Worm (Caenorhabditis elegans) whole organism, L1 larva: Measurements from ENCODE around the gene srt-27.

Source experiments
- C34B4.2 ChIP-seq: sonication (generic microtip); optimal IDR thresholded peaks from 2 replicates; lab custom pipeline; 2017; ENCODE audit warnings: mild to moderate bottlenecking, missing genetic modification characterization, missing compliant biosample characterization
- F16B12.6 ChIP-seq: fragments of 150-350 bp; optimal IDR thresholded peaks from 2 replicates; lab custom pipeline; 2014; ENCODE audit warnings: missing biosample characterization, missing genetic modification characterization
- aha-1 ChIP-seq: fragments of 150-350 bp; optimal IDR thresholded peaks from 2 replicates; lab custom pipeline; 2014; ENCODE audit warnings: missing biosample characterization, missing genetic modification characterization
- ama-1 ChIP-seq: fragments of 150-350 bp; optimal IDR thresholded peaks from 2 replicates; lab custom pipeline; 2014
- ceh-82 ChIP-seq, 3 experiments: fragments of 150-350 bp in 1 of 3; sonication (generic microtip) in 2 of 3; optimal IDR thresholded peaks; 2 replicates each; lab custom pipeline; 2014 to 2017; ENCODE audit warnings: missing biosample characterization in 3 of 3, missing genetic modification characterization in 3 of 3
- ceh-90 ChIP-seq: sonication (generic microtip); optimal IDR thresholded peaks from 2 replicates; lab custom pipeline; 2016; ENCODE audit warnings: missing genetic modification characterization, missing compliant biosample characterization
- ces-1 ChIP-seq: fragments of 150-350 bp; optimal IDR thresholded peaks from 2 replicates; lab custom pipeline; 2014; ENCODE audit warnings: missing biosample characterization, missing genetic modification reagents, missing genetic modification characterization
- dpl-1 ChIP-seq, 3 experiments: fragments of 150-350 bp in 2 of 3; sonication (generic microtip) in 1 of 3; optimal IDR thresholded peaks; 2 replicates each; lab custom pipeline; 2014 to 2017; ENCODE audit warnings: missing biosample characterization in 3 of 3, missing genetic modification characterization in 3 of 3, missing genetic modification reagents in 3 of 3
- egl-13 ChIP-seq: sonication (generic microtip); optimal IDR thresholded peaks from 2 replicates; lab custom pipeline; 2016; ENCODE audit warnings: missing genotype, missing genetic modification reagents, missing genetic modification characterization, missing compliant biosample characterization
- elt-2 ChIP-seq: sonication (generic microtip); optimal IDR thresholded peaks from 2 replicates; lab custom pipeline; 2016; ENCODE audit warnings: missing genetic modification characterization, mild to moderate bottlenecking, inconsistent platforms, missing compliant biosample characterization, missing genetic modification reagents
- fkh-10 ChIP-seq: sonication (generic microtip); optimal IDR thresholded peaks from 2 replicates; lab custom pipeline; 2017; ENCODE audit warnings: missing biosample characterization, missing genetic modification reagents, missing genetic modification characterization
- fkh-4 ChIP-seq: sonication (generic microtip); optimal IDR thresholded peaks from 2 replicates; lab custom pipeline; 2016; ENCODE audit warnings: missing compliant biosample characterization, missing genetic modification characterization, borderline replicate concordance
- fos-1 ChIP-seq: fragments of 150-350 bp; optimal IDR thresholded peaks from 2 replicates; lab custom pipeline; 2014; ENCODE audit warnings: missing biosample characterization, missing genetic modification characterization
- isw-1 ChIP-seq: fragments of 200-800 bp; sonication (Bioruptor generic); IDR thresholded peaks from 2 replicates; pipeline ENCODE4 v1.3.6; 2022; ENCODE audit warnings: missing genetic modification characterization, missing compliant biosample characterization
- jun-1 ChIP-seq: fragments of 150-350 bp; optimal IDR thresholded peaks from 2 replicates; lab custom pipeline; 2014; ENCODE audit warnings: missing biosample characterization, missing genetic modification reagents, missing genetic modification characterization
- lin-35 ChIP-seq, 2 experiments: fragments of 150-350 bp; optimal IDR thresholded peaks; 2 replicates each; lab custom pipeline; 2014; ENCODE audit warnings: missing biosample characterization in 2 of 2, missing genetic modification characterization in 2 of 2, missing genetic modification reagents in 2 of 2
- lin-39 ChIP-seq: fragments of 150-350 bp; optimal IDR thresholded peaks from 2 replicates; lab custom pipeline; 2014; ENCODE audit warnings: missing biosample characterization, missing genetic modification reagents, missing genetic modification characterization
- lsy-2 ChIP-seq, 2 experiments: fragments of 150-350 bp; optimal IDR thresholded peaks; 2 replicates each; lab custom pipeline; 2014; ENCODE audit warnings: missing biosample characterization in 2 of 2, missing genetic modification characterization in 2 of 2
- nhr-11 ChIP-seq: fragments of 150-350 bp; optimal IDR thresholded peaks from 2 replicates; lab custom pipeline; 2014; ENCODE audit warnings: missing biosample characterization, missing genetic modification characterization
- nhr-237 ChIP-seq: fragments of 150-350 bp; optimal IDR thresholded peaks from 2 replicates; lab custom pipeline; 2014; ENCODE audit warnings: missing biosample characterization, missing genetic modification characterization
- nhr-71 ChIP-seq: sonication (generic microtip); optimal IDR thresholded peaks from 2 replicates; lab custom pipeline; 2016; ENCODE audit warnings: mild to moderate bottlenecking, missing genetic modification characterization, moderate library complexity, missing compliant biosample characterization
- nhr-84 ChIP-seq: sonication (generic microtip); optimal IDR thresholded peaks from 2 replicates; lab custom pipeline; 2017; ENCODE audit warnings: missing biosample characterization, missing genetic modification characterization
- nhr-85 ChIP-seq: sonication (generic microtip); peaks from one replicate; lab custom pipeline; 2016; ENCODE audit warnings: missing genetic modification characterization, inconsistent platforms, missing compliant biosample characterization
- nhr-90 ChIP-seq: sonication (generic microtip); optimal IDR thresholded peaks from 2 replicates; lab custom pipeline; 2016; ENCODE audit warnings: mild to moderate bottlenecking, missing genetic modification characterization, missing compliant biosample characterization; ENCODE audit not compliant: poor library complexity
- rnt-1 ChIP-seq: sonication (generic microtip); optimal IDR thresholded peaks from 2 replicates; lab custom pipeline; 2016; ENCODE audit warnings: mild to moderate bottlenecking, missing genetic modification characterization, moderate library complexity, missing compliant biosample characterization
- skn-1 ChIP-seq: fragments of 150-350 bp; optimal IDR thresholded peaks from 2 replicates; lab custom pipeline; 2014; ENCODE audit warnings: missing biosample characterization, missing genetic modification characterization
- snpc-4 ChIP-seq: fragments of 150-350 bp; optimal IDR thresholded peaks from 2 replicates; lab custom pipeline; 2014; ENCODE audit warnings: missing biosample characterization, missing genetic modification characterization
- sup-37 ChIP-seq: fragments of 200-800 bp; sonication (Bioruptor generic); optimal IDR thresholded peaks from 2 replicates; lab custom pipeline; 2018; ENCODE audit warnings: mild to moderate bottlenecking, missing genetic modification characterization, missing compliant biosample characterization
- tbx-2 ChIP-seq: sonication (generic microtip); optimal IDR thresholded peaks from 2 replicates; lab custom pipeline; 2016; ENCODE audit warnings: missing genetic modification characterization, missing compliant biosample characterization
- tlp-1 ChIP-seq: fragments of 150-350 bp; optimal IDR thresholded peaks from 2 replicates; lab custom pipeline; 2014; ENCODE audit warnings: missing biosample characterization, missing genetic modification characterization
- unc-130 ChIP-seq: fragments of 150-350 bp; optimal IDR thresholded peaks from 2 replicates; lab custom pipeline; 2017; ENCODE audit warnings: missing biosample characterization, missing genetic modification characterization, inconsistent platforms
- unc-30 ChIP-seq: sonication (generic microtip); optimal IDR thresholded peaks from 2 replicates; lab custom pipeline; 2017; ENCODE audit warnings: missing biosample characterization, missing genetic modification characterization
- unc-86 ChIP-seq: sonication (generic microtip); optimal IDR thresholded peaks from 2 replicates; lab custom pipeline; 2016; ENCODE audit warnings: missing genetic modification characterization, missing compliant biosample characterization
- vab-15 ChIP-seq: sonication (generic microtip); optimal IDR thresholded peaks from 2 replicates; lab custom pipeline; 2017; ENCODE audit warnings: missing genotype, mild to moderate bottlenecking, missing genetic modification characterization, missing compliant biosample characterization
- zip-4 ChIP-seq: fragments of 200-800 bp; sonication (Bioruptor generic); optimal IDR thresholded peaks from 2 replicates; lab custom pipeline; 2018; ENCODE audit warnings: mild to moderate bottlenecking, missing genetic modification characterization, moderate library complexity, missing compliant biosample characterization
- ztf-11 ChIP-seq, 2 experiments: sonication (generic microtip); optimal IDR thresholded peaks; 2 replicates each; lab custom pipeline; 2016 to 2017; ENCODE audit warnings: missing genetic modification characterization in 2 of 2, missing biosample characterization in 1 of 2, missing compliant biosample characterization in 1 of 2

The srt-27 gene

DNA sequence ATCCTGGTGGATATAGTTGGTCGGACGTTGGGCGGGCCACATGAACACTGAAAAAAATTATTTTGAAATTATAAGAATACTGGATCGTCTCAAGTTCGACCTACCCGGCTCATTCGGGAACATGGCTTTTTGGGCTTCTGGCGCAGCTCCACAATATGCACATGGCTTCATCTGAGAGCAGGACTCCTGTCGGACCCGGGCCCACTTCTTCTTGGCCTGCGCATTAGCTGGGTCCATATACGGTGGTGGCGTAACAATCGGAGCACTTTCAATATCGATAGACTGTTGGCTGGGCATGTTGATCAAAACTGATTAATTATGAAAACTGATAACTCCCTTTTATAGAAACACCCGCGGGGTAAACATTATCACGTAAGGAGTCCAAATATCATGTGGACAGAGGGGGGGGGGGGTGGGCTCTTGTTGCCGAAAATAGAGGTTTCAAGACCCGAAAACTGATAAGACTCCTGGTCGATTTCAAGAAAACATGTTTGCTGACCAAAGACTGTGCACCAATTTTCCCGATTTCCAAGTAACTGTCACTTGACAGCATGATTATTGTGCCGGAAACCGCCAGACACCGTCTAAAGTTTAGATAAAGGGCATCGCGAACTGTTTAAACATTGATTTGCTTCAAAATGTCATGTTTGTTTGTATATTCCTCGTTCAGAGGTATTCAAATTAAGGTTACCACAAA is 10.3 kb upstream of the srt-27 start, which contains the start of gene dod-3:
TSS of gene dod-3 (minus strand) at position 315 of the 697 bp plus-strand sequence.
- TF ChIP-seq lsy-2 (tag; optimal IDR thresholded peaks at IDR 0.05; lab: Kevin White, UChicago) (no peak), ama-1 (lab: Kevin White, UChicago) (peak; percentile 8), nhr-85 (tag; lab: Kevin White, UChicago) (no peak), C34B4.2 (tag; lab: Kevin White, UChicago) (no peak), elt-2 (peak; percentile 98), rnt-1 (tag; lab: Kevin White, UChicago) (no peak), zip-4 (GFP tag; lab: Kevin White, UChicago) (no peak), nhr-90 (tag; lab: Kevin White, UChicago) (peak; percentile 43), nhr-237 (tag; lab: Kevin White, UChicago) (no peak)

DNA sequence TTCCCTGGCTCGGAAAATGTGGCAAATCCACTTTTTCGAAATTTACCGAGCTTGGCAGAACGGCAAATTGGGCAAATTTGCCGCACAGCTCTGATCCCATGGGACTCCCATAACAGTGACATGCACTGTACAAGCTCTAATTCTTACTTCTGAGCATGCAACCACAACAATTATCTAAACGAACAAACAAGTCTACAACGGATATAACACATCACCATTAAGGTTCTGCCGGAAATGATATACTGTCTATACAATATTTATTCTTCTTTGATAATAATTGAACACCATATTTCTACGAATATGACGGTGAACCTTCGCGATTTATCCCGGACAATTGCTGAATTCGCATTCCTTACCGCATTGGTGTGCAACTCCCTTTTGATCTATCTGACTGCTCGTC is 7.6 kb upstream of the srt-27 start, which contains the start of gene str-33:
TSS of gene str-33 (plus strand) at position 301 of the 400 bp plus-strand sequence.
- no peak for TF ChIP-seq skn-1 (tag; lab: Kevin White, UChicago)
- TF ChIP-seq F16B12.6 (tag; lab: Kevin White, UChicago) = no peak
- TF ChIP-seq ces-1 (GFP tag; lab: Kevin White, UChicago) = no peak
- TF ChIP-seq ztf-11 (tag; optimal IDR thresholded peaks at IDR 0.05; lab: Kevin White, UChicago) = no peak
- no peak for TF ChIP-seq nhr-85 (tag; lab: Kevin White, UChicago)
- TF ChIP-seq unc-30 (tag; lab: Kevin White, UChicago) = no peak
- TF ChIP-seq nhr-237 (tag; lab: Kevin White, UChicago) = no peak
- no peak for TF ChIP-seq aha-1 (tag; lab: Kevin White, UChicago)
- TF ChIP-seq nhr-71 (tag; lab: Kevin White, UChicago) = no peak
- TF ChIP-seq lin-35 (GFP tag; optimal IDR thresholded peaks at IDR 0.05; lab: Kevin White, UChicago) = no peak
- no peak for TF ChIP-seq ama-1 (lab: Kevin White, UChicago)
- no peak for TF ChIP-seq zip-4 (GFP tag; lab: Kevin White, UChicago)
- no peak for TF ChIP-seq sup-37 (GFP tag; lab: Kevin White, UChicago)
- no peak for TF ChIP-seq ceh-90
- no peak for TF ChIP-seq elt-2
- no peak for TF ChIP-seq tlp-1
- no peak for TF ChIP-seq isw-1 (GFP tag; lab: Robert Waterston, UW)

- peak; percentile 39 for TF ChIP-seq nhr-85 (tag; lab: Kevin White, UChicago)
- no peak for TF ChIP-seq dpl-1 (GFP tag; optimal IDR thresholded peaks at IDR 0.05; lab: Kevin White, UChicago)
- no peak for TF ChIP-seq unc-86
Measured at ce11 chrV:2727101-2727500, 6.4 kb upstream of the srt-27 start, which contains the start of gene str-13. Gene str-13 (minus strand): TSS chrV:2727201.

- TF ChIP-seq nhr-11 (no peak), C34B4.2 (tag; lab: Kevin White, UChicago) (no peak), ces-1 (GFP tag; lab: Kevin White, UChicago) (no peak), nhr-237 (tag; lab: Kevin White, UChicago) (no peak), fkh-10 (GFP tag; lab: Kevin White, UChicago) (no peak), egl-13 (tag; lab: Kevin White, UChicago) (no peak), lin-35 (GFP tag; optimal IDR thresholded peaks at IDR 0.05; lab: Kevin White, UChicago) (no peak), unc-86 (no peak), nhr-84 (tag; lab: Kevin White, UChicago) (no peak), ama-1 (lab: Kevin White, UChicago) (no peak), snpc-4 (no peak), rnt-1 (tag; lab: Kevin White, UChicago) (no peak), jun-1 (tag; lab: Kevin White, UChicago) (no peak), vab-15 (tag; lab: Kevin White, UChicago) (no peak), ceh-82 (tag; optimal IDR thresholded peaks at IDR 0.05; lab: Kevin White, UChicago) (no peak)
- TF ChIP-seq, all 84 proteins: peak for 0
Measured at ce11 chrV:2725225-2725624, 4.6 kb upstream of the srt-27 start, which contains the start of gene srg-59. Gene srg-59 (minus strand): TSS chrV:2725325.

DNA sequence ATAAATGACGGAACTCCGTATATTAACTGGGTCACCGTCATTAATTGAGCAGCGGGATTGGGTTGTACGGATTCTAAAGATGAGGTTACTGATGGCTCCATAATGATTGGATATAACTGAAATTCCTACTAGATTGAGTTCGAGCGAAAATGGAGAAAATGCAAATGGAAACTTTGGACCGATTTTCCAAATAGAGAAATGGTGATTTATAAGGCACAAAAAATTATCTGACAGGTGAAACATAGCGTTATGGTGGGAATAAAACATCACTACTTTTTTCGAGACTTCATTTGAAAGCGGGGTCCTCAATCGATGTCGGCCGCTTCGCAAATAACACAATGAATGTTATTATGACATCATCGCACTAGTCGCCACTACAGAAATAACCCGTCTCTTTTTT is 1.9 kb upstream of the srt-27 start, which contains the start of gene srg-60:
TSS of gene srg-60 (minus strand) at position 101 of the 400 bp plus-strand sequence.
- TF ChIP-seq nhr-90 (tag; lab: Kevin White, UChicago) = no peak
- TF ChIP-seq fos-1 (tag; lab: Kevin White, UChicago) = no peak
- no peak for TF ChIP-seq fkh-4 (tag; lab: Kevin White, UChicago)
- TF ChIP-seq tbx-2 (tag; lab: Kevin White, UChicago) = no peak
- no peak for TF ChIP-seq lin-39 (tag; lab: Kevin White, UChicago)
- TF ChIP-seq unc-130 (tag; lab: Kevin White, UChicago) = no peak
